Worm (Caenorhabditis elegans) whole organism, L2 larva: ENCODE results near the gene tbb-2.

ENCODE experiments used
- C34F6.9 ChIP-seq: fragments of 150-350 bp; optimal IDR thresholded peaks from 2 replicates; lab custom pipeline; 2014; ENCODE audit warnings: missing biosample characterization, missing genetic modification characterization
- F13H6.1 ChIP-seq: sonication (generic microtip); optimal IDR thresholded peaks from 2 replicates; lab custom pipeline; 2016; ENCODE audit warnings: missing genetic modification characterization, missing compliant biosample characterization
- R02D3.7 ChIP-seq: fragments of 150-350 bp; optimal IDR thresholded peaks from 2 replicates; lab custom pipeline; 2014; ENCODE audit warnings: missing biosample characterization, missing genetic modification characterization
- Y55F3AM.14 ChIP-seq: fragments of 200-800 bp; sonication (Bioruptor generic); optimal IDR thresholded peaks from 2 replicates; lab custom pipeline; 2018; ENCODE audit warnings: mild to moderate bottlenecking, missing genetic modification characterization, missing compliant biosample characterization
- ZK546.5 ChIP-seq: sonication (generic microtip); optimal IDR thresholded peaks from 2 replicates; lab custom pipeline; 2017; ENCODE audit warnings: missing biosample characterization, missing genetic modification characterization
- alr-1 ChIP-seq: fragments of 150-350 bp; optimal IDR thresholded peaks from 2 replicates; lab custom pipeline; 2014; ENCODE audit warnings: missing biosample characterization, missing genetic modification characterization
- aly-2 ChIP-seq: fragments of 150-350 bp; optimal IDR thresholded peaks from 2 replicates; lab custom pipeline; 2014; ENCODE audit warnings: missing biosample characterization, missing genetic modification characterization
- ama-1 ChIP-seq: fragments of 150-350 bp; optimal IDR thresholded peaks from 2 replicates; lab custom pipeline; 2018; ENCODE audit warnings: inconsistent platforms
- blmp-1 ChIP-seq: sonication (generic microtip); optimal IDR thresholded peaks from 2 replicates; lab custom pipeline; 2017; ENCODE audit warnings: missing genetic modification characterization, mild to moderate bottlenecking, missing compliant biosample characterization, antibody characterized with exemption, moderate library complexity; ENCODE audit not compliant: insufficient read depth
- ceh-16 ChIP-seq: fragments of 150-350 bp; optimal IDR thresholded peaks from 2 replicates; lab custom pipeline; 2014; ENCODE audit warnings: missing biosample characterization, missing genetic modification characterization
- ceh-82 ChIP-seq: fragments of 150-350 bp; optimal IDR thresholded peaks from 2 replicates; lab custom pipeline; 2014; ENCODE audit warnings: missing biosample characterization, missing genetic modification characterization
- crh-2 ChIP-seq: sonication (generic microtip); optimal IDR thresholded peaks from 2 replicates; lab custom pipeline; 2017; ENCODE audit warnings: missing biosample characterization, missing genetic modification characterization
- dmd-4 ChIP-seq: sonication (generic microtip); optimal IDR thresholded peaks from 2 replicates; lab custom pipeline; 2017; ENCODE audit warnings: missing biosample characterization, missing genetic modification characterization
- egl-27 ChIP-seq: sonication (generic microtip); optimal IDR thresholded peaks from 3 replicates; lab custom pipeline; 2017; ENCODE audit warnings: missing biosample characterization, missing genetic modification reagents, missing genetic modification characterization
- elt-1 ChIP-seq: fragments of 150-350 bp; optimal IDR thresholded peaks from 2 replicates; lab custom pipeline; 2014; ENCODE audit warnings: missing biosample characterization, missing genetic modification characterization
- elt-3 ChIP-seq: sonication (generic microtip); optimal IDR thresholded peaks from 2 replicates; lab custom pipeline; 2017; ENCODE audit warnings: missing biosample characterization, missing genetic modification characterization
- fos-1 ChIP-seq: fragments of 150-350 bp; optimal IDR thresholded peaks from 2 replicates; lab custom pipeline; 2014; ENCODE audit warnings: missing biosample characterization, missing genetic modification characterization
- gmeb-1 ChIP-seq: fragments of 150-350 bp; optimal IDR thresholded peaks from 2 replicates; lab custom pipeline; 2014; ENCODE audit warnings: missing biosample characterization, missing genetic modification characterization
- lin-11 ChIP-seq: fragments of 150-350 bp; sonication (generic microtip); optimal IDR thresholded peaks from 2 replicates; lab custom pipeline; 2014; ENCODE audit warnings: missing biosample characterization, missing genetic modification characterization, inconsistent platforms, mixed read lengths
- lin-13 ChIP-seq: fragments of 150-350 bp; optimal IDR thresholded peaks from 2 replicates; lab custom pipeline; 2014; ENCODE audit warnings: missing biosample characterization, missing genetic modification reagents, missing genetic modification characterization
- lin-39 ChIP-seq: fragments of 150-350 bp; optimal IDR thresholded peaks from 2 replicates; lab custom pipeline; 2014; ENCODE audit warnings: missing biosample characterization, missing genetic modification reagents, missing genetic modification characterization
- lsy-2 ChIP-seq, 2 experiments: fragments of 150-350 bp in 1 of 2; sonication (generic microtip) in 1 of 2; optimal IDR thresholded peaks; 2 replicates each; lab custom pipeline; 2014 to 2017; ENCODE audit warnings: missing biosample characterization in 2 of 2, missing genetic modification characterization in 2 of 2
- mab-5 ChIP-seq: fragments of 150-350 bp; optimal IDR thresholded peaks from 2 replicates; lab custom pipeline; 2014; ENCODE audit warnings: missing biosample characterization, missing genetic modification characterization
- mbf-1 ChIP-seq: sonication (generic microtip); optimal IDR thresholded peaks from 2 replicates; lab custom pipeline; 2017; ENCODE audit warnings: missing biosample characterization, missing genetic modification characterization
- mdl-1 ChIP-seq, 2 experiments: fragments of 150-350 bp in 1 of 2; sonication (generic microtip) in 1 of 2; optimal IDR thresholded peaks; 2 replicates each; lab custom pipeline; 2017; ENCODE audit warnings: missing biosample characterization in 2 of 2, missing genetic modification characterization in 2 of 2
- nhr-10 ChIP-seq: sonication (generic microtip); optimal IDR thresholded peaks from 2 replicates; lab custom pipeline; 2017; ENCODE audit warnings: missing biosample characterization, missing genetic modification characterization
- nhr-11 ChIP-seq: fragments of 150-350 bp; optimal IDR thresholded peaks from 2 replicates; lab custom pipeline; 2014; ENCODE audit warnings: missing biosample characterization, missing genetic modification characterization
- nhr-12 ChIP-seq: fragments of 150-350 bp; optimal IDR thresholded peaks from 2 replicates; lab custom pipeline; 2014; ENCODE audit warnings: missing biosample characterization, missing genetic modification characterization
- nhr-129 ChIP-seq: fragments of 150-350 bp; optimal IDR thresholded peaks from 2 replicates; lab custom pipeline; 2014; ENCODE audit warnings: missing biosample characterization, missing genetic modification characterization
- nhr-21 ChIP-seq: fragments of 150-350 bp; optimal IDR thresholded peaks from 2 replicates; lab custom pipeline; 2014; ENCODE audit warnings: missing biosample characterization, missing genetic modification characterization
- nhr-23 ChIP-seq: fragments of 150-350 bp; optimal IDR thresholded peaks from 2 replicates; lab custom pipeline; 2014; ENCODE audit warnings: missing biosample characterization, missing genetic modification reagents, missing genetic modification characterization
- nhr-237 ChIP-seq: fragments of 150-350 bp; optimal IDR thresholded peaks from 2 replicates; lab custom pipeline; 2014; ENCODE audit warnings: missing biosample characterization, missing genetic modification characterization
- nhr-25 ChIP-seq: fragments of 150-350 bp; sonication (generic microtip); optimal IDR thresholded peaks from 3 replicates; lab custom pipeline; 2014; ENCODE audit warnings: missing biosample characterization, missing genetic modification characterization
- nhr-6 ChIP-seq: fragments of 150-350 bp; optimal IDR thresholded peaks from 2 replicates; lab custom pipeline; 2014; ENCODE audit warnings: missing biosample characterization, missing genetic modification characterization
- nhr-77 ChIP-seq: fragments of 150-350 bp; optimal IDR thresholded peaks from 2 replicates; lab custom pipeline; 2014; ENCODE audit warnings: missing biosample characterization, missing genetic modification characterization
- peb-1 ChIP-seq: fragments of 150-350 bp; optimal IDR thresholded peaks from 2 replicates; lab custom pipeline; 2014; ENCODE audit warnings: missing biosample characterization, missing genetic modification characterization
- sem-4 ChIP-seq: fragments of 150-350 bp; optimal IDR thresholded peaks from 2 replicates; lab custom pipeline; 2014; ENCODE audit warnings: missing biosample characterization, missing genetic modification reagents, missing genetic modification characterization
- skn-1 ChIP-seq: sonication (generic microtip); optimal IDR thresholded peaks from 2 replicates; lab custom pipeline; 2017; ENCODE audit warnings: missing biosample characterization, missing genetic modification characterization
- sma-3 ChIP-seq: sonication (generic microtip); optimal IDR thresholded peaks from 2 replicates; lab custom pipeline; 2016; ENCODE audit warnings: missing genetic modification reagents, missing genetic modification characterization, missing compliant biosample characterization
- sma-9 ChIP-seq, 2 experiments: fragments of 150-350 bp in 1 of 2; sonication (generic microtip) in 1 of 2; optimal IDR thresholded peaks; 2 replicates each; lab custom pipeline; 2014 to 2016; ENCODE audit warnings: missing genetic modification characterization in 2 of 2, mild to moderate bottlenecking in 1 of 2, missing biosample characterization in 1 of 2, missing compliant biosample characterization in 1 of 2, missing genetic modification reagents in 1 of 2, moderate library complexity in 1 of 2
- snpc-4 ChIP-seq: fragments of 150-350 bp; optimal IDR thresholded peaks from 2 replicates; lab custom pipeline; 2014; ENCODE audit warnings: missing biosample characterization, missing genetic modification characterization
- unc-39 ChIP-seq: fragments of 150-350 bp; optimal IDR thresholded peaks from 2 replicates; lab custom pipeline; 2014; ENCODE audit warnings: missing biosample characterization, missing genetic modification characterization
- unc-55 ChIP-seq: fragments of 150-350 bp; sonication (generic microtip); optimal IDR thresholded peaks from 3 replicates; lab custom pipeline; 2014; ENCODE audit warnings: missing biosample characterization, missing genetic modification reagents, missing genetic modification characterization
- unc-62 ChIP-seq: fragments of 150-350 bp; optimal IDR thresholded peaks from 2 replicates; lab custom pipeline; 2014; ENCODE audit warnings: missing biosample characterization, missing genetic modification reagents, missing genetic modification characterization
- zag-1 ChIP-seq: fragments of 150-350 bp; optimal IDR thresholded peaks from 2 replicates; lab custom pipeline; 2014; ENCODE audit warnings: missing biosample characterization, missing genetic modification characterization
- ztf-1 ChIP-seq: fragments of 200-800 bp; sonication (Bioruptor generic); conservative IDR thresholded peaks from 2 replicates; pipeline ENCODE4 v1.3.6; 2022; ENCODE audit warnings: missing genetic modification characterization, missing compliant biosample characterization
- ztf-11 ChIP-seq: sonication (generic microtip); optimal IDR thresholded peaks from 2 replicates; lab custom pipeline; 2017; ENCODE audit warnings: missing biosample characterization, missing genetic modification characterization
- ztf-4 ChIP-seq: fragments of 150-350 bp; optimal IDR thresholded peaks from 2 replicates; lab custom pipeline; 2014; ENCODE audit warnings: missing biosample characterization, missing genetic modification characterization

tbb-2 gene

ce11 chrIII:4019801-4020200 is 2.4 kb upstream of the tbb-2 start, which contains the start of gene snpc-3.4:
Gene snpc-3.4 (plus strand): TSS chrIII:4020037.
- no peak for TF ChIP-seq zag-1 (tag; lab: Kevin White, UChicago)
- no peak for TF ChIP-seq ceh-82
- TF ChIP-seq skn-1 (tag; lab: Kevin White, UChicago): no peak
- TF ChIP-seq unc-62 (GFP tag; lab: Kevin White, UChicago): no peak
- TF ChIP-seq ZK546.5 (tag; lab: Kevin White, UChicago): no peak
- peak; percentile 93 for TF ChIP-seq unc-55 (GFP tag; lab: Kevin White, UChicago)
- no peak for TF ChIP-seq snpc-4 (tag; lab: Kevin White, UChicago)
- no peak for TF ChIP-seq peb-1 (tag; lab: Kevin White, UChicago)
- TF ChIP-seq unc-39: no peak
- peak; percentile 72 for TF ChIP-seq nhr-129 (tag; lab: Kevin White, UChicago)
- TF ChIP-seq fos-1 (tag; lab: Kevin White, UChicago): peak; percentile 65
- no peak for TF ChIP-seq aly-2 (tag; lab: Kevin White, UChicago)
- TF ChIP-seq alr-1: no peak
- TF ChIP-seq crh-2 (tag; lab: Kevin White, UChicago): peak; percentile 80
- TF ChIP-seq elt-3 (tag; lab: Kevin White, UChicago): no peak
- TF ChIP-seq lin-39 (tag; lab: Kevin White, UChicago): no peak
- TF ChIP-seq mbf-1 (tag; lab: Kevin White, UChicago): no peak
- no peak for TF ChIP-seq blmp-1 (tag; lab: Kevin White, UChicago)
- TF ChIP-seq mdl-1 (tag; optimal IDR thresholded peaks at IDR 0.05; lab: Kevin White, UChicago): no peak
- TF ChIP-seq elt-1 (tag; lab: Kevin White, UChicago): no peak
- TF ChIP-seq egl-27 (tag; lab: Kevin White, UChicago): no peak
- no peak for TF ChIP-seq Y55F3AM.14 (GFP tag; lab: Kevin White, UChicago)
- TF ChIP-seq ztf-1 (GFP tag; lab: Robert Waterston, UW): no peak
- no peak for TF ChIP-seq nhr-12
- TF ChIP-seq C34F6.9: peak; percentile 90
- TF ChIP-seq sem-4: peak; percentile 61
- peak; percentile 58 for TF ChIP-seq nhr-25 (tag; lab: Kevin White, UChicago)
- peak; percentile 61 for TF ChIP-seq sma-3 (GFP tag; lab: Kevin White, UChicago)
- TF ChIP-seq mab-5: peak; percentile 47
- no peak for TF ChIP-seq ama-1
- TF ChIP-seq R02D3.7 (tag; lab: Kevin White, UChicago): no peak
- TF ChIP-seq nhr-237 (tag; lab: Kevin White, UChicago): no peak
- no peak for TF ChIP-seq ztf-4 (tag; lab: Kevin White, UChicago)
- no peak for TF ChIP-seq dmd-4 (tag; lab: Kevin White, UChicago)
- TF ChIP-seq nhr-11 (tag; lab: Kevin White, UChicago): no peak
- TF ChIP-seq lsy-2 (tag; optimal IDR thresholded peaks at IDR 0.05; lab: Kevin White, UChicago): peak; percentile 93 to 99
- peak; percentile 25 for TF ChIP-seq lin-11 (tag; lab: Kevin White, UChicago)
- TF ChIP-seq nhr-77 (tag; lab: Kevin White, UChicago): no peak
- peak; percentile 80 for TF ChIP-seq gmeb-1 (tag; lab: Kevin White, UChicago)
- peak; percentile 10 for TF ChIP-seq nhr-6 (tag; lab: Kevin White, UChicago)
- TF ChIP-seq nhr-10 (tag; lab: Kevin White, UChicago): no peak
- no peak for TF ChIP-seq ceh-16
- TF ChIP-seq nhr-23: no peak
- TF ChIP-seq nhr-21 (tag; lab: Kevin White, UChicago): peak; percentile 37
- TF ChIP-seq ztf-11 (tag; lab: Kevin White, UChicago): no peak
- TF ChIP-seq lin-13: peak; percentile 74
- TF ChIP-seq sma-9 (GFP tag; optimal IDR thresholded peaks at IDR 0.05; lab: Kevin White, UChicago): peak; percentile 24
- no peak for TF ChIP-seq sma-9 (tag; optimal IDR thresholded peaks at IDR 0.05; lab: Kevin White, UChicago)
- peak; percentile 17 for TF ChIP-seq F13H6.1 (tag; lab: Kevin White, UChicago)
